Fruit fly (Drosophila melanogaster) whole organism, embryonic: ENCODE data around the gene OtopLc.

Experiments
- Asciz ChIP-seq: fragments of 200-800 bp; sonication (Bioruptor generic); optimal IDR thresholded peaks from 2 replicates; lab custom pipeline; 2017; ENCODE audit warnings: missing biosample characterization, mild to moderate bottlenecking, missing genetic modification characterization, missing genetic modification reagents
- CG10274 ChIP-seq: fragments of 200-800 bp; sonication (Bioruptor generic); optimal IDR thresholded peaks from 3 replicates; lab custom pipeline; 2017; ENCODE audit warnings: missing biosample characterization, mild to moderate bottlenecking, missing genetic modification characterization
- CG18764 ChIP-seq: fragments of 200-800 bp; sonication (Bioruptor generic); optimal IDR thresholded peaks from 3 replicates; lab custom pipeline; 2016; ENCODE audit warnings: missing biosample characterization, missing genetic modification characterization
- CG2889 ChIP-seq: fragments of 200-800 bp; sonication (Bioruptor generic); IDR thresholded peaks from 3 replicates; pipeline ENCODE4 v1.3.6; 2022; ENCODE audit warnings: missing biosample characterization, missing genetic modification characterization
- Dad ChIP-seq: fragments of 200-800 bp; sonication (Bioruptor generic); optimal IDR thresholded peaks from 3 replicates; lab custom pipeline; 2016; ENCODE audit warnings: missing biosample characterization, missing genetic modification characterization
- MESR4 ChIP-seq: fragments of 200-800 bp; sonication (Bioruptor generic); optimal IDR thresholded peaks from 2 replicates; lab custom pipeline; 2018; ENCODE audit warnings: missing biosample characterization, mild to moderate bottlenecking, missing genetic modification characterization, moderate library complexity
- grau ChIP-seq: fragments of 200-800 bp; optimal IDR thresholded peaks from 3 replicates; lab custom pipeline; 2019; ENCODE audit warnings: missing biosample characterization, mild to moderate bottlenecking, missing genetic modification characterization, moderate library complexity
- luna ChIP-seq: fragments of 200-800 bp; sonication (Bioruptor generic); optimal IDR thresholded peaks from 2 replicates; lab custom pipeline; 2016; ENCODE audit warnings: missing biosample characterization, missing genetic modification characterization

dm6 chrX:5665902-5666301 lies 3.2 kb upstream of the OtopLc start, which contains the start of the genes Sirt4 and CG4119:
- TF ChIP-seq Dad (GFP tag; lab: Kevin White, UChicago) = peak; percentile 32
- no peak for TF ChIP-seq CG10274 (GFP tag; lab: Kevin White, UChicago)
- TF ChIP-seq CG2889 (GFP tag; lab: Robert Waterston, UW) = no peak
- peak; percentile 92 for TF ChIP-seq MESR4 (GFP tag; lab: Kevin White, UChicago)
- TF ChIP-seq grau = peak; percentile 43
- TF ChIP-seq luna (GFP tag; lab: Kevin White, UChicago) = no peak
- no peak for TF ChIP-seq CG18764
- TF ChIP-seq Asciz (GFP tag; lab: Kevin White, UChicago) = no peak
